Worm (Caenorhabditis elegans) whole organism, mixed stage, embryonic: ENCODE data around the gene acs-7.

Experiments used
- ces-1 ChIP-seq: fragments of 150-350 bp; optimal IDR thresholded peaks from 2 replicates; lab custom pipeline; 2014; ENCODE audit warnings: missing biosample characterization, missing genetic modification reagents, missing genetic modification characterization
- pha-4 ChIP-seq: fragments of 150-350 bp; optimal IDR thresholded peaks from 2 replicates; lab custom pipeline; 2018; ENCODE audit warnings: missing biosample characterization, missing genetic modification reagents, missing genetic modification characterization

- TF ChIP-seq ces-1 (GFP tag; lab: Kevin White, UChicago) (peak; percentile 33), pha-4 (tag; lab: Kevin White, UChicago) (no peak)
Observed at ce11 chrII:9308614-9309046, 16.8 kb downstream of the acs-7 start.
